Worm (Caenorhabditis elegans) whole organism, L4/young adult: ENCODE measurements around the gene C50F4.6.

Source experiments
- W03F9.2 ChIP-seq: fragments of 150-350 bp; optimal IDR thresholded peaks from 2 replicates; lab custom pipeline; 2014; ENCODE audit warnings: missing biosample characterization, missing genetic modification characterization
- dao-5 ChIP-seq: sonication (generic microtip); optimal IDR thresholded peaks from 2 replicates; lab custom pipeline; 2016; ENCODE audit warnings: missing genotype, missing genetic modification characterization, moderate library complexity, missing compliant biosample characterization
- him-1 ChIP-seq: sonication (generic microtip); optimal IDR thresholded peaks from 2 replicates; lab custom pipeline; 2016; ENCODE audit warnings: missing genotype, missing genetic modification reagents, missing genetic modification characterization, missing compliant biosample characterization

DNA sequence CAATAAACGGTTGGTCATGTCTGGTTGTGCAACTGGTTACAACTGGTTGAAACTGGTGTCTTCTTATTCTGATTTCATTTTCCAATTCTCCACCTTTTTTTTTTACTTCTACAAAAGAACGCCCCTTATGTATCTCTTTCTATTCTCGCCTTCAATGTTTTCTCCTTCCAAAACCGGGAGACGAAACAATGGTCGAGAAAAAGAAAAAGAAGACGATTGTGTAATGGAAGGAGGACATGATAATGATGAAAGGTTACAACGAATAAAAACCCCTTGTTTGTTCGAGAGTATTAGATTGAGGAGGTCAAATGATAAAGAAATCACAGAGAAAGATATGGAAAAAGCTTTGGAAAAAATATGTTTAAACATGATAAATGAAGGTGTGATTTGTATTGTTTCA is 27.1 kb upstream of the C50F4.6 start, which contains the start of gene C50F4.8:
- TF ChIP-seq dao-5: no peak
- TF ChIP-seq him-1: no peak
- TF ChIP-seq W03F9.2: no peak
